Fruit fly (Drosophila melanogaster) whole organism, embryonic: Measurements from ENCODE around the gene Hsp70Aa.

ENCODE experiments used
- ATbp ChIP-seq: fragments of 200-800 bp; sonication (Bioruptor generic); optimal IDR thresholded peaks from 2 replicates; lab custom pipeline; 2017; ENCODE audit warnings: missing biosample characterization, mild to moderate bottlenecking, missing genetic modification characterization, missing genetic modification reagents
- Abd-B ChIP-seq: fragments of 200-800 bp; sonication (Bioruptor generic); optimal IDR thresholded peaks from 2 replicates; lab custom pipeline; 2018; ENCODE audit warnings: missing biosample characterization, mild to moderate bottlenecking, missing genetic modification characterization, moderate library complexity
- C15 ChIP-seq: fragments of 200-800 bp; sonication (Bioruptor generic); IDR thresholded peaks from 3 replicates; pipeline ENCODE4 v1.3.6; 2022; ENCODE audit warnings: missing biosample characterization, missing genetic modification characterization
- CG12744 ChIP-seq: fragments of 200-800 bp; sonication (Bioruptor generic); optimal IDR thresholded peaks from 2 replicates; lab custom pipeline; 2016; ENCODE audit warnings: missing biosample characterization, missing genetic modification characterization
- CG13287 ChIP-seq: fragments of 200-800 bp; sonication (Bioruptor generic); IDR thresholded peaks from 2 replicates; pipeline ENCODE4 v1.3.6; 2022; ENCODE audit warnings: missing biosample characterization, missing genetic modification characterization; ENCODE audit not compliant: partially characterized antibody
- CG13296 ChIP-seq: fragments of 200-800 bp; sonication (Bioruptor generic); optimal IDR thresholded peaks from 3 replicates; lab custom pipeline; 2018; ENCODE audit warnings: missing biosample characterization, mild to moderate bottlenecking, missing genetic modification characterization
- CG13624 ChIP-seq: fragments of 200-800 bp; sonication (Bioruptor generic); optimal IDR thresholded peaks from 2 replicates; lab custom pipeline; 2016; ENCODE audit warnings: missing biosample characterization, missing genetic modification characterization
- CG13775 ChIP-seq: fragments of 200-800 bp; sonication (Bioruptor generic); optimal IDR thresholded peaks from 3 replicates; lab custom pipeline; 2017; ENCODE audit warnings: missing biosample characterization, mild to moderate bottlenecking, missing genetic modification characterization
- CG13894 ChIP-seq: fragments of 200-800 bp; sonication (Bioruptor generic); optimal IDR thresholded peaks from 3 replicates; lab custom pipeline; 2018; ENCODE audit warnings: missing biosample characterization, mild to moderate bottlenecking, missing genetic modification characterization, moderate library complexity
- CG14860 ChIP-seq: fragments of 200-800 bp; sonication (Bioruptor generic); IDR thresholded peaks from 3 replicates; pipeline ENCODE4 v1.3.6; 2022; ENCODE audit warnings: missing biosample characterization, missing genetic modification characterization; ENCODE audit not compliant: partially characterized antibody
- CG15479 ChIP-seq: fragments of 200-800 bp; sonication (Bioruptor generic); optimal IDR thresholded peaks from 3 replicates; lab custom pipeline; 2019; ENCODE audit warnings: missing biosample characterization, mild to moderate bottlenecking, missing genetic modification characterization, moderate library complexity
- CG1603 ChIP-seq: fragments of 200-800 bp; sonication (Bioruptor generic); optimal IDR thresholded peaks from 2 replicates; lab custom pipeline; 2019; ENCODE audit warnings: missing biosample characterization, mild to moderate bottlenecking, missing genetic modification characterization, moderate library complexity
- CG16813 ChIP-seq: fragments of 200-800 bp; sonication (Bioruptor generic); IDR thresholded peaks from 3 replicates; pipeline ENCODE4 v1.3.6; 2022; ENCODE audit warnings: missing biosample characterization, missing genetic modification characterization; ENCODE audit not compliant: partially characterized antibody
- CG18764 ChIP-seq: fragments of 200-800 bp; sonication (Bioruptor generic); optimal IDR thresholded peaks from 3 replicates; lab custom pipeline; 2016; ENCODE audit warnings: missing biosample characterization, missing genetic modification characterization
- CG31365 ChIP-seq: fragments of 200-800 bp; sonication (Bioruptor generic); optimal IDR thresholded peaks from 2 replicates; lab custom pipeline; 2018; ENCODE audit warnings: missing biosample characterization, mild to moderate bottlenecking, missing genetic modification characterization
- CG34224 ChIP-seq: fragments of 200-800 bp; sonication (Bioruptor generic); IDR thresholded peaks from 3 replicates; pipeline ENCODE4 v1.3.6; 2022; ENCODE audit warnings: missing biosample characterization, missing genetic modification characterization; ENCODE audit not compliant: partially characterized antibody
- CG9609 ChIP-seq: fragments of 200-800 bp; sonication (Bioruptor generic); optimal IDR thresholded peaks from 3 replicates; lab custom pipeline; 2016; ENCODE audit warnings: missing biosample characterization, missing genetic modification characterization
- Dip3 ChIP-seq: fragments of 200-800 bp; sonication (Bioruptor generic); optimal IDR thresholded peaks from 3 replicates; lab custom pipeline; 2016; ENCODE audit warnings: missing biosample characterization, missing genetic modification characterization
- Dref ChIP-seq: fragments of 200-800 bp; sonication (Bioruptor generic); IDR thresholded peaks from 2 replicates; pipeline ENCODE4 v1.3.6; 2022; ENCODE audit warnings: missing biosample characterization, missing genetic modification characterization
- Fer3 ChIP-seq: fragments of 200-800 bp; sonication (Bioruptor generic); optimal IDR thresholded peaks from 2 replicates; lab custom pipeline; 2018; ENCODE audit warnings: missing biosample characterization, mild to moderate bottlenecking, missing genetic modification characterization, moderate library complexity
- Med ChIP-seq: fragments of 200-800 bp; sonication (Bioruptor generic); peaks from one replicate; lab custom pipeline; 2016; ENCODE audit warnings: missing biosample characterization, missing genetic modification characterization, mild to moderate bottlenecking, inconsistent platforms, moderate library complexity
- NFAT ChIP-seq: fragments of 200-800 bp; sonication (Bioruptor generic); IDR thresholded peaks from 2 replicates; pipeline ENCODE4 v1.3.6; 2022; ENCODE audit warnings: missing biosample characterization, missing genetic modification characterization
- PHDP ChIP-seq: fragments of 200-800 bp; sonication (Bioruptor generic); optimal IDR thresholded peaks from 3 replicates; lab custom pipeline; 2018; ENCODE audit warnings: missing biosample characterization, mild to moderate bottlenecking, missing genetic modification characterization, moderate library complexity
- Rfx ChIP-seq: fragments of 200-800 bp; sonication (Bioruptor generic); IDR thresholded peaks from 2 replicates; pipeline ENCODE4 v1.3.6; 2022; ENCODE audit warnings: missing biosample characterization, missing genetic modification characterization
- ac ChIP-seq: fragments of 200-800 bp; sonication (Bioruptor generic); optimal IDR thresholded peaks from 3 replicates; lab custom pipeline; 2017; ENCODE audit warnings: missing biosample characterization, mild to moderate bottlenecking, missing genetic modification characterization
- ase ChIP-seq: fragments of 200-800 bp; sonication (Bioruptor generic); IDR thresholded peaks from 3 replicates; pipeline ENCODE4 v1.3.6; 2022; ENCODE audit warnings: missing biosample characterization, missing genetic modification characterization
- ato ChIP-seq: fragments of 200-800 bp; sonication (Bioruptor generic); IDR thresholded peaks from 2 replicates; pipeline ENCODE4 v1.3.6; 2022; ENCODE audit warnings: missing biosample characterization, missing genetic modification characterization; ENCODE audit not compliant: partially characterized antibody
- bbx ChIP-seq: fragments of 200-800 bp; sonication (Bioruptor generic); IDR thresholded peaks from 2 replicates; pipeline ENCODE4 v1.3.6; 2022; ENCODE audit warnings: missing biosample characterization, missing genetic modification characterization; ENCODE audit not compliant: partially characterized antibody
- bigmax ChIP-seq: fragments of 200-800 bp; sonication (Bioruptor generic); optimal IDR thresholded peaks from 2 replicates; lab custom pipeline; 2018; ENCODE audit warnings: missing biosample characterization, mild to moderate bottlenecking, missing genetic modification characterization
- bowl ChIP-seq: fragments of 200-800 bp; sonication (Bioruptor generic); IDR thresholded peaks from 2 replicates; pipeline ENCODE4 v1.3.6; 2022; ENCODE audit warnings: missing biosample characterization, missing genetic modification characterization
- chinmo ChIP-seq: fragments of 200-800 bp; sonication (Bioruptor generic); IDR thresholded peaks from 4 replicates; pipeline ENCODE4 v1.3.6; 2022; ENCODE audit warnings: missing biosample characterization, missing genetic modification characterization; ENCODE audit not compliant: partially characterized antibody
- corto ChIP-seq: fragments of 200-800 bp; sonication (Bioruptor generic); optimal IDR thresholded peaks from 2 replicates; lab custom pipeline; 2016; ENCODE audit warnings: missing biosample characterization, mild to moderate bottlenecking, missing genetic modification characterization, moderate library complexity
- grn ChIP-seq: fragments of 200-800 bp; sonication (Bioruptor generic); optimal IDR thresholded peaks from 3 replicates; lab custom pipeline; 2017; ENCODE audit warnings: missing biosample characterization, missing genetic modification characterization
- ken ChIP-seq: fragments of 200-800 bp; sonication (Bioruptor generic); IDR thresholded peaks from 3 replicates; pipeline ENCODE4 v1.3.6; 2022; ENCODE audit warnings: missing biosample characterization, missing genetic modification characterization
- klu ChIP-seq: fragments of 200-800 bp; sonication (Bioruptor generic); IDR thresholded peaks from 2 replicates; pipeline ENCODE4 v1.3.6; 2022; ENCODE audit warnings: missing biosample characterization, missing genetic modification characterization
- lab ChIP-seq: fragments of 200-800 bp; sonication (Bioruptor generic); optimal IDR thresholded peaks from 3 replicates; lab custom pipeline; 2017; ENCODE audit warnings: missing biosample characterization, missing genetic modification characterization, mild to moderate bottlenecking, moderate library complexity, missing genetic modification reagents
- mam ChIP-seq: fragments of 200-800 bp; sonication (Bioruptor generic); optimal IDR thresholded peaks from 3 replicates; lab custom pipeline; 2016; ENCODE audit warnings: missing biosample characterization, missing genetic modification characterization
- nerfin-2 ChIP-seq: fragments of 200-800 bp; sonication (Bioruptor generic); IDR thresholded peaks from 2 replicates; pipeline ENCODE4 v1.3.6; 2022; ENCODE audit warnings: missing biosample characterization, missing genetic modification characterization; ENCODE audit not compliant: partially characterized antibody
- oc ChIP-seq: fragments of 200-800 bp; sonication (Bioruptor generic); optimal IDR thresholded peaks from 2 replicates; lab custom pipeline; 2018; ENCODE audit warnings: missing biosample characterization, mild to moderate bottlenecking, missing genetic modification characterization, moderate library complexity
- pan ChIP-seq, 4 experiments: fragments of >200 bp in 3 of 4; fragments of 200-800 bp in 1 of 4; sonication (Bioruptor generic) in 1 of 4; optimal IDR thresholded peaks in 3 of 4; IDR thresholded peaks in 1 of 4; 2 replicates each; pipeline versions ENCODE4 v1.3.6 to Lab custom; 2017 to 2022; ENCODE audit warnings: missing biosample characterization in 2 of 4, missing genetic modification characterization in 2 of 4, mixed read lengths in 1 of 4
- psq ChIP-seq: fragments of 200-800 bp; sonication (Bioruptor generic); optimal IDR thresholded peaks from 2 replicates; lab custom pipeline; 2017; ENCODE audit warnings: missing biosample characterization, missing genetic modification characterization
- schlank ChIP-seq: fragments of 200-800 bp; sonication (Bioruptor generic); optimal IDR thresholded peaks from 2 replicates; lab custom pipeline; 2018; ENCODE audit warnings: missing biosample characterization, mild to moderate bottlenecking, missing genetic modification characterization
- sr ChIP-seq: fragments of 200-800 bp; sonication (Bioruptor generic); IDR thresholded peaks from 3 replicates; pipeline ENCODE4 v1.3.6; 2022; ENCODE audit warnings: missing biosample characterization, missing genetic modification characterization
- tll ChIP-seq, 2 experiments: fragments of 200-800 bp in 1 of 2; fragments of >200 bp in 1 of 2; sonication (Bioruptor generic) in 1 of 2; optimal IDR thresholded peaks; 2 replicates each; lab custom pipeline; 2017 to 2019; ENCODE audit warnings: missing biosample characterization in 2 of 2, missing genetic modification characterization in 2 of 2, mild to moderate bottlenecking in 1 of 2, moderate library complexity in 1 of 2
- vvl ChIP-seq: fragments of 200-800 bp; sonication (Bioruptor generic); IDR thresholded peaks from 2 replicates; pipeline ENCODE4 v1.3.6; 2022; ENCODE audit warnings: missing biosample characterization, missing genetic modification characterization
- zfh2 ChIP-seq: fragments of 200-800 bp; sonication (Bioruptor generic); optimal IDR thresholded peaks from 2 replicates; lab custom pipeline; 2016; ENCODE audit warnings: missing biosample characterization, missing genetic modification characterization

Hsp70Aa gene

DNA sequence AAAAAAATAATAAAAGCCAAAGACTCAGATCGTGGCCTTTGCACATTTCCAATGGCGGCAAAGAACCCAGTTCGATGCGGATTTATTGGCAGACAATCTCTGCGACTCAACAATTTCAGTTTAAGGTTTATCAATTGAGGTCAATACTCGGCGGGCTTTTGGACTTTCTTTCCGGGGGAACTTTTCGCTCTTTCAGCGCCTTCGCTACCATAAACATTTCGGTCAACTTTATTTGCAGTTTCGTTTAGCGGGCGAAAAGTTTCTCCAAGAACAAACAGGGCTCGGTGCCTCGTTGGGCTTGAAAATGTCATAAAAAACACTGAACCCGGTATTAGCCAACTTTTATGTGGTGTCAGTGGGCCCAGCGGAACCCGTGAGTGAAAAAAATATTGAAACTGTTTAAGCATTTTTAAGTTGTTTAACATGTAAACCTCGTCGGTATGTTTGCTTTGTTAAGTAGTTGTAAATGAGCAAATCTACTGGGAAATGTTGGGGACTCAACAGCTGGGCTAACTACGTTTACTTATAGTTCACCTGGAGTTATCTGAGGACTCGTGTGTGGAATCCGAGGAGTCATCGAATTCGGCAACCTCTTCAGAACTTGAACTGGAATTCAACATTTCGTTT, 35.3 kb upstream of the Hsp70Aa start (continued):
- TF ChIP-seq C15 (GFP tag; lab: Robert Waterston, UW) = 0 out of 3 replicates have a peak, but pooled peaks have one; percentile 30
- no peak for TF ChIP-seq CG34224 (GFP tag; lab: Robert Waterston, UW)
- TF ChIP-seq nerfin-2 = no peak
- no peak for TF ChIP-seq ase (GFP tag; lab: Robert Waterston, UW)
- TF ChIP-seq sr (GFP tag; lab: Robert Waterston, UW) = no peak
- no peak for TF ChIP-seq CG18764 (GFP tag; lab: Kevin White, UChicago)
- no peak for TF ChIP-seq bbx (GFP tag; lab: Robert Waterston, UW)
- TF ChIP-seq CG12744 = no peak
- TF ChIP-seq CG9609 (GFP tag; lab: Kevin White, UChicago) = no peak
- no peak for TF ChIP-seq NFAT (GFP tag; lab: Robert Waterston, UW)
- TF ChIP-seq vvl (GFP tag; lab: Robert Waterston, UW) = no peak
- TF ChIP-seq lab (GFP tag; lab: Kevin White, UChicago) = peak; percentile 5
- peak; percentile 5 for TF ChIP-seq PHDP
- TF ChIP-seq schlank (tag; lab: Kevin White, UChicago) = no peak
- no peak for TF ChIP-seq zfh2 (GFP tag; lab: Kevin White, UChicago)
- no peak for TF ChIP-seq Abd-B
- TF ChIP-seq CG13894 = no peak
- no peak for TF ChIP-seq CG1603 (tag; lab: Kevin White, UChicago)
- TF ChIP-seq pan (optimal IDR thresholded peaks at IDR 0.05; lab: Kevin White, UChicago) = no peak
- no peak for TF ChIP-seq pan (GFP tag; optimal IDR thresholded peaks at IDR 0.05 in 1 of 2, IDR thresholded peaks at IDR 0.05 in 1 of 2)
- no peak for TF ChIP-seq CG31365 (tag; lab: Kevin White, UChicago)
- no peak for TF ChIP-seq psq (GFP tag; lab: Kevin White, UChicago)
- TF ChIP-seq ATbp (GFP tag; lab: Kevin White, UChicago) = peak; percentile 52
- no peak for TF ChIP-seq mam (GFP tag; lab: Kevin White, UChicago)
- no peak for TF ChIP-seq grn
- no peak for TF ChIP-seq CG13287 (GFP tag; lab: Robert Waterston, UW)
- TF ChIP-seq CG14860 (GFP tag; lab: Robert Waterston, UW) = no peak
- peak; percentile 45 for TF ChIP-seq Med (GFP tag; lab: Kevin White, UChicago)
- no peak for TF ChIP-seq ken (GFP tag; lab: Robert Waterston, UW)
- no peak for TF ChIP-seq Dref (GFP tag; lab: Robert Waterston, UW)
- TF ChIP-seq CG16813 (GFP tag; lab: Robert Waterston, UW) = no peak
- TF ChIP-seq CG13775 (GFP tag; lab: Kevin White, UChicago) = no peak
- no peak for TF ChIP-seq ac (GFP tag; lab: Kevin White, UChicago)
- 0 out of 2 replicates have a peak, but pooled peaks have one; percentile 20 for TF ChIP-seq Rfx
- no peak for TF ChIP-seq bigmax (GFP tag; lab: Kevin White, UChicago)
- TF ChIP-seq Dip3 (GFP tag; lab: Kevin White, UChicago) = no peak
- TF ChIP-seq Fer3 (tag; lab: Kevin White, UChicago) = no peak
- no peak for TF ChIP-seq CG15479

DNA sequence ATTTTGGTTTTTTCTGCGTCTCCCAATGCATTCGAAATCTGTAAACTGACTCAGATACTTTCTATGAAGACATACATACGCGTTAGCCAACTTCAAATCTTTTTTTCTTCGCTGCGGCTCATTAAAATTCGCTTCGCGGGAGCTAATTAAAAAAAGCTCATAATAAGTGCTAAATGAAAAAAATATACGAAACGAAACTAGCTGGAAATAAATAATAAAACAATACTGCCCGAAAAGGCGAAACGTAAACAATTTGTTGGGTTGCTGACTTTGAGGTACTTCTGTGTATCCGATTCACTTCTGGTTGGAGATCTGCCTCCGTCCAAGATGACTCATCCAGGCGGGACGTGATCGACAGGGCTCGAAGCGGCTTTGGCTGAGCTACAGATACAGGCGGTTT, 33.7 kb upstream of the Hsp70Aa start:
- TF ChIP-seq oc (tag; lab: Kevin White, UChicago) (peak; percentile 29), chinmo (GFP tag; lab: Robert Waterston, UW) (0 out of 4 replicates have a peak, but pooled peaks have one; percentile 53), bowl (GFP tag; lab: Robert Waterston, UW) (no peak), nerfin-2 (no peak), corto (no peak), klu (GFP tag; lab: Robert Waterston, UW) (no peak), CG13624 (GFP tag; lab: Kevin White, UChicago) (no peak), ato (GFP tag; lab: Robert Waterston, UW) (no peak), tll (GFP tag; optimal IDR thresholded peaks at IDR 0.05; lab: Kevin White, UChicago) (no peak), CG13296 (no peak)
- TF ChIP-seq, all 482 proteins: peak for 2
